Worm (Caenorhabditis elegans) whole organism, young adult: Measurements from ENCODE around the gene R08F11.1.

ENCODE experiments used
- B0336.3 ChIP-seq: fragments of 200-800 bp; sonication (Bioruptor generic); IDR thresholded peaks from 2 replicates; pipeline ENCODE4 v1.3.6; 2022; ENCODE audit warnings: missing genetic modification characterization, missing compliant biosample characterization
- C17E4.6 ChIP-seq: fragments of 200-800 bp; sonication (Bioruptor generic); IDR thresholded peaks from 2 replicates; pipeline ENCODE4 v1.3.6; 2022; ENCODE audit warnings: missing genetic modification reagents, missing genetic modification characterization, missing compliant biosample characterization
- F10E7.11 ChIP-seq: sonication (generic microtip); optimal IDR thresholded peaks from 2 replicates; lab custom pipeline; 2017; ENCODE audit warnings: mild to moderate bottlenecking, missing genetic modification characterization, moderate library complexity, missing compliant biosample characterization
- F33H1.4 ChIP-seq: fragments of 200-800 bp; sonication (Bioruptor generic); IDR thresholded peaks from 2 replicates; pipeline ENCODE4 v1.3.6; 2022; ENCODE audit warnings: missing genetic modification reagents, missing genetic modification characterization, missing compliant biosample characterization
- F57A8.1 ChIP-seq: fragments of 200-800 bp; sonication (Bioruptor generic); optimal IDR thresholded peaks from 2 replicates; lab custom pipeline; 2018; ENCODE audit warnings: mild to moderate bottlenecking, missing genetic modification characterization, moderate library complexity, missing compliant biosample characterization
- K12H6.12 ChIP-seq: fragments of 200-800 bp; sonication (Bioruptor generic); optimal IDR thresholded peaks from 2 replicates; lab custom pipeline; 2018; ENCODE audit warnings: mild to moderate bottlenecking, missing genetic modification characterization, missing compliant biosample characterization
- ama-1 ChIP-seq, 3 experiments: fragments of 150-350 bp in 1 of 3; sonication (generic microtip) in 2 of 3; optimal IDR thresholded peaks; 2 replicates each; lab custom pipeline; 2014 to 2018; ENCODE audit warnings: missing biosample characterization in 2 of 3, missing genetic modification characterization in 2 of 3, missing genetic modification reagents in 2 of 3
- aptf-2 ChIP-seq: fragments of 200-800 bp; sonication (Bioruptor generic); conservative IDR thresholded peaks from 2 replicates; pipeline ENCODE4 v1.3.6; 2022; ENCODE audit warnings: missing genetic modification reagents, missing genetic modification characterization, missing compliant biosample characterization
- aptf-3 ChIP-seq: fragments of 200-800 bp; sonication (Bioruptor generic); IDR thresholded peaks from 2 replicates; pipeline ENCODE4 v1.3.6; 2022; ENCODE audit warnings: missing genetic modification characterization, missing compliant biosample characterization
- attf-5 ChIP-seq: fragments of 200-800 bp; sonication (Bioruptor generic); optimal IDR thresholded peaks from 2 replicates; lab custom pipeline; 2018; ENCODE audit warnings: mild to moderate bottlenecking, missing genetic modification characterization, missing compliant biosample characterization
- ccch-3 ChIP-seq: fragments of 200-800 bp; sonication (Bioruptor generic); optimal IDR thresholded peaks from 2 replicates; lab custom pipeline; 2018; ENCODE audit warnings: mild to moderate bottlenecking, missing genetic modification characterization, missing compliant biosample characterization
- ceh-91 ChIP-seq: fragments of 200-800 bp; sonication (Bioruptor generic); IDR thresholded peaks from 2 replicates; pipeline ENCODE4 v1.3.6; 2022; ENCODE audit warnings: missing genetic modification reagents, missing genetic modification characterization, missing compliant biosample characterization
- chd-7 ChIP-seq: sonication (generic microtip); optimal IDR thresholded peaks from 2 replicates; lab custom pipeline; 2016; ENCODE audit warnings: mild to moderate bottlenecking, missing genetic modification characterization, moderate library complexity, missing compliant biosample characterization
- dox-1 ChIP-seq: fragments of 200-800 bp; sonication (Bioruptor generic); IDR thresholded peaks from 2 replicates; pipeline ENCODE4 v1.3.6; 2022; ENCODE audit warnings: missing genetic modification reagents, missing genetic modification characterization, missing compliant biosample characterization
- dpff-1 ChIP-seq: sonication (generic microtip); optimal IDR thresholded peaks from 2 replicates; lab custom pipeline; 2017; ENCODE audit warnings: mild to moderate bottlenecking, missing genetic modification characterization, missing compliant biosample characterization
- egl-18 ChIP-seq: fragments of 200-800 bp; sonication (Bioruptor generic); IDR thresholded peaks from 2 replicates; pipeline ENCODE4 v1.3.6; 2022; ENCODE audit warnings: missing genetic modification reagents, missing genetic modification characterization, missing compliant biosample characterization
- hlh-12 ChIP-seq: sonication (generic microtip); optimal IDR thresholded peaks from 2 replicates; lab custom pipeline; 2016; ENCODE audit warnings: missing genetic modification characterization, missing compliant biosample characterization
- hrde-1 ChIP-seq: sonication (generic microtip); optimal IDR thresholded peaks from 2 replicates; lab custom pipeline; 2016; ENCODE audit warnings: missing genetic modification characterization, mild to moderate bottlenecking, missing compliant biosample characterization, moderate library complexity, missing genotype, missing genetic modification reagents, borderline replicate concordance
- lag-1 ChIP-seq: fragments of 200-800 bp; sonication (Bioruptor generic); IDR thresholded peaks from 2 replicates; pipeline ENCODE4 v1.3.6; 2022; ENCODE audit warnings: missing genetic modification reagents, missing genetic modification characterization, missing compliant biosample characterization
- let-526 ChIP-seq: fragments of 200-800 bp; sonication (Bioruptor generic); IDR thresholded peaks from 2 replicates; pipeline ENCODE4 v1.3.6; 2022; ENCODE audit warnings: missing genetic modification reagents, missing genetic modification characterization, missing compliant biosample characterization
- lin-26 ChIP-seq: fragments of 200-800 bp; sonication (Bioruptor generic); IDR thresholded peaks from 2 replicates; pipeline ENCODE4 v1.3.6; 2022; ENCODE audit warnings: missing genetic modification reagents, missing genetic modification characterization, missing compliant biosample characterization
- lin-35 ChIP-seq, 3 experiments: fragments of 150-350 bp in 2 of 3; sonication (generic microtip) in 1 of 3; optimal IDR thresholded peaks; 2 replicates each; lab custom pipeline; 2014 to 2018; ENCODE audit warnings: missing biosample characterization in 3 of 3, missing genetic modification characterization in 3 of 3, missing genetic modification reagents in 3 of 3
- lir-1 ChIP-seq: fragments of 200-800 bp; sonication (Bioruptor generic); conservative IDR thresholded peaks from 2 replicates; pipeline ENCODE4 v1.3.6; 2022; ENCODE audit warnings: missing genetic modification reagents, missing genetic modification characterization, missing compliant biosample characterization
- madf-3 ChIP-seq: fragments of 200-800 bp; sonication (Bioruptor generic); IDR thresholded peaks from 2 replicates; pipeline ENCODE4 v1.3.6; 2022; ENCODE audit warnings: missing genetic modification reagents, missing genetic modification characterization, missing compliant biosample characterization
- mcd-1 ChIP-seq: fragments of 200-800 bp; sonication (Bioruptor generic); IDR thresholded peaks from 2 replicates; pipeline ENCODE4 v1.3.6; 2022; ENCODE audit warnings: missing genetic modification reagents, missing genetic modification characterization, missing compliant biosample characterization
- nhr-120 ChIP-seq: fragments of 200-800 bp; sonication (Bioruptor generic); IDR thresholded peaks from 2 replicates; pipeline ENCODE4 v1.3.6; 2022; ENCODE audit warnings: missing genetic modification characterization, missing compliant biosample characterization
- nhr-80 ChIP-seq: sonication (generic microtip); optimal IDR thresholded peaks from 2 replicates; lab custom pipeline; 2016; ENCODE audit warnings: missing genetic modification characterization, missing compliant biosample characterization
- rec-8 ChIP-seq, 2 experiments: sonication (generic microtip); optimal IDR thresholded peaks; 2 replicates each; lab custom pipeline; 2016; ENCODE audit warnings: mild to moderate bottlenecking in 2 of 2, missing genetic modification characterization in 2 of 2, missing genetic modification reagents in 2 of 2, missing genotype in 2 of 2, missing biosample characterization in 1 of 2, missing compliant biosample characterization in 1 of 2, moderate library complexity in 1 of 2
- sdz-38 ChIP-seq: sonication (generic microtip); optimal IDR thresholded peaks from 2 replicates; lab custom pipeline; 2016; ENCODE audit warnings: missing genotype, missing genetic modification characterization, missing compliant biosample characterization
- sptf-2 ChIP-seq: fragments of 200-800 bp; sonication (Bioruptor generic); optimal IDR thresholded peaks from 2 replicates; lab custom pipeline; 2018; ENCODE audit warnings: mild to moderate bottlenecking, missing genetic modification characterization, missing compliant biosample characterization
- unc-62 ChIP-seq: fragments of 150-350 bp; optimal IDR thresholded peaks from 2 replicates; lab custom pipeline; 2014; ENCODE audit warnings: missing biosample characterization, missing genetic modification reagents, missing genetic modification characterization
- xnd-1 ChIP-seq: sonication (generic microtip); optimal IDR thresholded peaks from 2 replicates; lab custom pipeline; 2016; ENCODE audit warnings: missing genotype, missing genetic modification reagents, missing genetic modification characterization, missing compliant biosample characterization
- ztf-25 ChIP-seq: fragments of 200-800 bp; sonication (Bioruptor generic); IDR thresholded peaks from 2 replicates; pipeline ENCODE4 v1.3.6; 2022; ENCODE audit warnings: missing genetic modification reagents, missing genetic modification characterization, missing compliant biosample characterization
- ztf-28 ChIP-seq: fragments of 200-800 bp; sonication (Bioruptor generic); IDR thresholded peaks from 2 replicates; pipeline ENCODE4 v1.3.6; 2022; ENCODE audit warnings: missing genetic modification reagents, missing genetic modification characterization, missing compliant biosample characterization
- ztf-3 ChIP-seq: fragments of 200-800 bp; sonication (Bioruptor generic); optimal IDR thresholded peaks from 2 replicates; lab custom pipeline; 2018; ENCODE audit warnings: mild to moderate bottlenecking, missing genetic modification characterization, missing compliant biosample characterization

R08F11.1 gene

DNA sequence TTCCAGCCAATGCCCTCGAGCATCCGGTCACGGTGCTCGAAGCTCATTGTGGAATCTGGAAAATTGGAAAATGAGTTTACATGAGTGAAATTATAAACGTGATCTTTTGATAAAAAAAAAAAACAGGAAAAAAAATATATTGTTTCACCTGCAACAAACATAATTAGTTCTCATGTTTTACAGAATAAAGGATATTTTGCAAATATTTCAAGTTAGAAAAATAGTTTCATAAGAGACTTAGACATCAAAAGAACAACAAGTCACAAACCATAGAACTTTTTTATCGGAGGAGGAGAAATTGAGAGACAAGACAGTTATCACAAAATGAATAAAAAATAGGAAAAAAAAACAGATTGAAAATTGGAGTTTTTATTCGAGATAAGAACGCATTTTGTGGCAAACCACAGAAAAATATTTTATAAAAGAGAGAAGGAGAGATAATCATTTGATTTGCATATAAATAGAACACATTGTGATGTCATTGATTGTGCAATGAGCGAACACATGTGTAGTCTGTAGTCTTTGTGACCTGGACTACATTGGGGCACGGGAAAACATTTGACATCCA lies at the start of gene R08F11.1:
R08F11.1 (minus strand) TSS at position 51 of the 568 bp plus-strand sequence.
- TF ChIP-seq let-526 (GFP tag; lab: Robert Waterston, UW) (no peak), K12H6.12 (tag; lab: Kevin White, UChicago) (no peak), lir-1 (GFP tag; lab: Robert Waterston, UW) (no peak), C17E4.6 (no peak), rec-8 (tag; optimal IDR thresholded peaks at IDR 0.05; lab: Kevin White, UChicago) (no peak), sptf-2 (GFP tag; lab: Kevin White, UChicago) (no peak), hlh-12 (tag; lab: Kevin White, UChicago) (no peak), unc-62 (GFP tag; lab: Kevin White, UChicago) (peak; percentile 39), nhr-80 (tag; lab: Kevin White, UChicago) (peak; percentile 65), dox-1 (no peak), B0336.3 (GFP tag; lab: Robert Waterston, UW) (no peak), lin-26 (GFP tag; lab: Robert Waterston, UW) (no peak), F10E7.11 (tag; lab: Kevin White, UChicago) (no peak), attf-5 (GFP tag; lab: Kevin White, UChicago) (no peak), chd-7 (tag; lab: Kevin White, UChicago) (no peak), xnd-1 (tag; lab: Kevin White, UChicago) (no peak)

DNA sequence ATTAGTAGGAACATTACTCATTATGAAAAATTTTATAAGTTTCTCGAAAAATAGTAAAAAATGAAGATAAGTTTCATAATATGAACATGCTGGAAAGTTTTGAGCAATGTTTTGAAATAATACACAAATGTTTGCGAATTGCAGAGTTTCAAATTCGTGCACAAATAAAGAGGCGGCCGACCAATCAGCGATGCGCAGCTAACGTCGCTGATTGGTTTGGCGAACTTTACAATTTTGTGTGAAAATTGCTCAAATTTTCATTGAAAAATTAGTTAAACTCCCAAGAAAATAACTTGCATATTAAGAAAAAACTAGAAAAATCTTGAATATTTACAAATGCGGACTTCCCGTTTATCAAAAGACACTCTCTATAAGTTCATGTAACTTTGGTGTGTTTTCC lies 48.6 kb upstream of the R08F11.1 start:
- TF ChIP-seq ceh-91 (GFP tag; lab: Robert Waterston, UW) (no peak), F33H1.4 (GFP tag; lab: Robert Waterston, UW) (no peak)

- no peak for TF ChIP-seq ztf-3 (GFP tag; lab: Kevin White, UChicago)
- TF ChIP-seq ztf-25 = no peak
- no peak for TF ChIP-seq mcd-1 (GFP tag; lab: Robert Waterston, UW)
- no peak for TF ChIP-seq madf-3
- no peak for TF ChIP-seq rec-8 (tag; optimal IDR thresholded peaks at IDR 0.05; lab: Kevin White, UChicago)
- TF ChIP-seq hrde-1 (tag; lab: Kevin White, UChicago) = no peak
- no peak for TF ChIP-seq ztf-28
- no peak for TF ChIP-seq egl-18 (GFP tag; lab: Robert Waterston, UW)
- no peak for TF ChIP-seq ccch-3
- TF ChIP-seq dpff-1 (tag; lab: Kevin White, UChicago) = no peak
- TF ChIP-seq ama-1 (optimal IDR thresholded peaks at IDR 0.05; lab: Kevin White, UChicago) = no peak
- no peak for TF ChIP-seq ama-1 (GFP tag; optimal IDR thresholded peaks at IDR 0.05; lab: Kevin White, UChicago)
- TF ChIP-seq lag-1 (GFP tag; lab: Robert Waterston, UW) = no peak
These were observed 48.1 kb upstream of the R08F11.1 start for ce11 chrV:3832103-3832502.

- TF ChIP-seq sdz-38 (tag; lab: Kevin White, UChicago) = no peak
- TF ChIP-seq lin-35 (GFP tag; optimal IDR thresholded peaks at IDR 0.05; lab: Kevin White, UChicago) = no peak
- no peak for TF ChIP-seq nhr-120
- TF ChIP-seq hrde-1 (tag; lab: Kevin White, UChicago) = no peak
- no peak for TF ChIP-seq F57A8.1 (GFP tag; lab: Kevin White, UChicago)
- TF ChIP-seq nhr-80 (tag; lab: Kevin White, UChicago) = no peak
- TF ChIP-seq aptf-2 (GFP tag; lab: Robert Waterston, UW) = no peak
- no peak for TF ChIP-seq aptf-3
- TF ChIP-seq lin-26 (GFP tag; lab: Robert Waterston, UW) = no peak
These were observed 47.6 kb upstream of the R08F11.1 start, which contains the start of gene H10D18.5 for ce11 chrV:3831616-3832015. Gene H10D18.5 (minus strand): TSS chrV:3831716.
